Fruit fly (Drosophila melanogaster) whole organism, wandering third instar larva: Measurements from ENCODE around the gene Rbsn-5.

Experiments
- CG32264 ChIP-seq: fragments of 200-800 bp; sonication (Bioruptor generic); optimal IDR thresholded peaks from 2 replicates; lab custom pipeline; 2016; ENCODE audit warnings: missing biosample characterization, missing genetic modification characterization
- GATAd ChIP-seq: sonication (Bioruptor generic); optimal IDR thresholded peaks from 2 replicates; lab custom pipeline; 2016; ENCODE audit warnings: missing biosample characterization, missing genetic modification characterization
- HLH106 ChIP-seq: fragments of 200-800 bp; optimal IDR thresholded peaks from 3 replicates; lab custom pipeline; 2019; ENCODE audit warnings: missing biosample characterization, mild to moderate bottlenecking, missing genetic modification characterization, moderate library complexity
- Hr78 ChIP-seq: fragments of >200 bp; optimal IDR thresholded peaks from 2 replicates; lab custom pipeline; 2017; ENCODE audit warnings: missing biosample characterization, missing genetic modification characterization
- Jra ChIP-seq: sonication (Bioruptor generic); optimal IDR thresholded peaks from 2 replicates; lab custom pipeline; 2016; ENCODE audit warnings: missing biosample characterization, missing genetic modification characterization
- Myc ChIP-seq: fragments of >200 bp; optimal IDR thresholded peaks from 2 replicates; lab custom pipeline; 2017
- OdsH ChIP-seq: fragments of 200-800 bp; sonication (Bioruptor generic); optimal IDR thresholded peaks from 2 replicates; lab custom pipeline; 2016; ENCODE audit warnings: missing biosample characterization, mild to moderate bottlenecking, missing genetic modification characterization
- Sp1 ChIP-seq: fragments of 200-800 bp; sonication (Bioruptor generic); optimal IDR thresholded peaks from 3 replicates; lab custom pipeline; 2019; ENCODE audit warnings: missing biosample characterization, mild to moderate bottlenecking, missing genetic modification characterization, moderate library complexity
- psq ChIP-seq: fragments of 200-800 bp; sonication (Bioruptor generic); optimal IDR thresholded peaks from 3 replicates; lab custom pipeline; 2017; ENCODE audit warnings: missing biosample characterization, mild to moderate bottlenecking, missing genetic modification characterization, moderate library complexity
- usp ChIP-seq: fragments of >200 bp; optimal IDR thresholded peaks from 2 replicates; lab custom pipeline; 2017; ENCODE audit warnings: missing biosample characterization, missing genetic modification characterization
- woc ChIP-seq: sonication (Bioruptor generic); optimal IDR thresholded peaks from 2 replicates; lab custom pipeline; 2016; ENCODE audit warnings: missing biosample characterization, mild to moderate bottlenecking, missing genetic modification characterization

DNA sequence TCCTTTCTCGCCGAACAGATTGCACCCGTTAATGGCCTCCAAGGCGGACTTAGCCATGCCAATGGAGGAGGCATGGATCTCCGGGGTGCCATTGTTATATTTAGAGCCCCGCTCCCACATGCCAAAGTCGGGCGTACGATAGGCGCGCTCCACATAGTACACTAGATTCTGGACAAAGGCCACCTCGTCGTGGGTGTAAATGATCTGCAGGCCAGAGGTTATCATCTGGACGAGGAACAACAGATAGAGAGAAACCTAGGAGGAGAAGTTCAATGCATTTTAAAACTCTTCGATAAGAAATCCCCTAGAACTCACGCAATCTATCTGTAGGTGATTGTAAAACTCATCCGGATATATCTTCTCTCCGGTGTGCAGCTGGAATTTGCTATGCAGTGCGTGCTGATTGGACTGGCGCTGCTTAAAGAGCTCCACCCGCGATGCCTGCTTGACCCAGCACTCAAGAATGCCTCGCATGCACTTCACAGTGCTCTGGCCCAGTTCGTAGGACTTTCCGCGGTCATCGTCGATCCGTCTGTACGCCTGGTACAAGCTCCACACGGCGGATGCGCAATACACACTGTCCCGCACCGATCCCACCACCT is 36.2 kb downstream of the Rbsn-5 start:
- no peak for TF ChIP-seq Hr78 (GFP tag; lab: Kevin White, UChicago)
- TF ChIP-seq psq (GFP tag; lab: Kevin White, UChicago) = no peak
- TF ChIP-seq Myc (lab: Kevin White, UChicago) = no peak
- TF ChIP-seq CG32264 (GFP tag; lab: Kevin White, UChicago) = no peak
- no peak for TF ChIP-seq usp (GFP tag; lab: Kevin White, UChicago)
- TF ChIP-seq Sp1 = no peak
- no peak for TF ChIP-seq HLH106
- no peak for TF ChIP-seq GATAd (GFP tag; lab: Kevin White, UChicago)
- no peak for TF ChIP-seq Jra (GFP tag; lab: Kevin White, UChicago)
- no peak for TF ChIP-seq OdsH (GFP tag; lab: Kevin White, UChicago)
- no peak for TF ChIP-seq woc
